Fruit fly (Drosophila melanogaster) whole organism, wandering third instar larva: Measurements from ENCODE around the gene eloF.
A peak's percentile ranks its signal among the peaks of the same experiment; 100 is the strongest.

Experiments used
- Hnf4 ChIP-seq: fragments of 200-800 bp; sonication (Bioruptor generic); optimal IDR thresholded peaks from 2 replicates; lab custom pipeline; 2016; ENCODE audit warnings: missing biosample characterization, mild to moderate bottlenecking, missing genetic modification characterization
- Mio ChIP-seq: sonication (Bioruptor generic); optimal IDR thresholded peaks from 2 replicates; lab custom pipeline; 2016; ENCODE audit warnings: missing biosample characterization, missing genetic modification characterization
- Myc ChIP-seq: fragments of >200 bp; optimal IDR thresholded peaks from 2 replicates; lab custom pipeline; 2017
- OdsH ChIP-seq: fragments of 200-800 bp; sonication (Bioruptor generic); optimal IDR thresholded peaks from 2 replicates; lab custom pipeline; 2016; ENCODE audit warnings: missing biosample characterization, mild to moderate bottlenecking, missing genetic modification characterization
- Sp1 ChIP-seq: fragments of 200-800 bp; sonication (Bioruptor generic); optimal IDR thresholded peaks from 3 replicates; lab custom pipeline; 2019; ENCODE audit warnings: missing biosample characterization, mild to moderate bottlenecking, missing genetic modification characterization, moderate library complexity
- brk ChIP-seq: fragments of 200-800 bp; sonication (Bioruptor generic); optimal IDR thresholded peaks from 2 replicates; lab custom pipeline; 2016; ENCODE audit warnings: missing biosample characterization, mild to moderate bottlenecking, missing genetic modification characterization
- dl ChIP-seq, 2 experiments: fragments of 175-275, 200-275 bp in 1 of 2; fragments of 200-275 bp in 1 of 2; sonication (Bioruptor generic); optimal IDR thresholded peaks; lab custom pipeline; 2018; ENCODE audit warnings: mild to moderate bottlenecking in 2 of 2, missing biosample characterization in 2 of 2, missing genetic modification characterization in 2 of 2, moderate library complexity in 2 of 2; ENCODE audit not compliant: partially characterized antibody in 2 of 2, insufficient read depth in 1 of 2
- dsf ChIP-seq: sonication (Bioruptor generic); optimal IDR thresholded peaks from 2 replicates; lab custom pipeline; 2016; ENCODE audit warnings: missing biosample characterization, missing genetic modification characterization, borderline replicate concordance
- lola ChIP-seq: fragments of >200 bp; optimal IDR thresholded peaks from 2 replicates; lab custom pipeline; 2017; ENCODE audit warnings: missing biosample characterization, missing genetic modification characterization
- psq ChIP-seq: fragments of 200-800 bp; sonication (Bioruptor generic); optimal IDR thresholded peaks from 3 replicates; lab custom pipeline; 2017; ENCODE audit warnings: missing biosample characterization, mild to moderate bottlenecking, missing genetic modification characterization, moderate library complexity

dm6 chr3R:9800644-9801330, 13.2 kb upstream of the eloF start, which contains the start of the genes CG9467 and CG8526:
- TF ChIP-seq brk (GFP tag; lab: Kevin White, UChicago) (no peak), dsf (GFP tag; lab: Kevin White, UChicago) (no peak), Hnf4 (GFP tag; lab: Kevin White, UChicago) (no peak), Sp1 (GFP tag; lab: Kevin White, UChicago) (peak; percentile 59), lola (GFP tag; lab: Kevin White, UChicago) (no peak), OdsH (GFP tag; lab: Kevin White, UChicago) (peak; percentile 54), dl (GFP tag; optimal IDR thresholded peaks at IDR 0.05; lab: Kevin White, UChicago; ENCODE audit: insufficient read depth in 1 of 2, partially characterized antibody in 2 of 2) (no peak), Mio (GFP tag; lab: Kevin White, UChicago) (no peak), psq (GFP tag; lab: Kevin White, UChicago) (peak; percentile 38), Myc (peak; percentile 55)
